Fruit fly (Drosophila melanogaster) Kc167 (cell line): ENCODE data around the gene PolD1.

Source experiments
- Myc ChIP-seq: fragments of >200 bp; optimal IDR thresholded peaks from 2 replicates; lab custom pipeline; 2017; ENCODE audit warnings: missing external identifiers
- Sin3A ChIP-seq: fragments of >200 bp; optimal IDR thresholded peaks from 2 replicates; lab custom pipeline; 2018; ENCODE audit warnings: missing external identifiers
- h ChIP-seq: fragments of >200 bp; optimal IDR thresholded peaks from 3 replicates; lab custom pipeline; 2018; ENCODE audit warnings: missing external identifiers
- insv ChIP-seq: fragments of >200 bp; optimal IDR thresholded peaks from 3 replicates; lab custom pipeline; 2018; ENCODE audit warnings: missing external identifiers
- psq ChIP-seq: fragments of >200 bp; optimal IDR thresholded peaks from 2 replicates; lab custom pipeline; 2017; ENCODE audit warnings: missing external identifiers
- ttk ChIP-seq: sonication (Bioruptor generic); optimal IDR thresholded peaks from 2 replicates; lab custom pipeline; 2017; ENCODE audit warnings: missing external identifiers

The PolD1 gene

DNA sequence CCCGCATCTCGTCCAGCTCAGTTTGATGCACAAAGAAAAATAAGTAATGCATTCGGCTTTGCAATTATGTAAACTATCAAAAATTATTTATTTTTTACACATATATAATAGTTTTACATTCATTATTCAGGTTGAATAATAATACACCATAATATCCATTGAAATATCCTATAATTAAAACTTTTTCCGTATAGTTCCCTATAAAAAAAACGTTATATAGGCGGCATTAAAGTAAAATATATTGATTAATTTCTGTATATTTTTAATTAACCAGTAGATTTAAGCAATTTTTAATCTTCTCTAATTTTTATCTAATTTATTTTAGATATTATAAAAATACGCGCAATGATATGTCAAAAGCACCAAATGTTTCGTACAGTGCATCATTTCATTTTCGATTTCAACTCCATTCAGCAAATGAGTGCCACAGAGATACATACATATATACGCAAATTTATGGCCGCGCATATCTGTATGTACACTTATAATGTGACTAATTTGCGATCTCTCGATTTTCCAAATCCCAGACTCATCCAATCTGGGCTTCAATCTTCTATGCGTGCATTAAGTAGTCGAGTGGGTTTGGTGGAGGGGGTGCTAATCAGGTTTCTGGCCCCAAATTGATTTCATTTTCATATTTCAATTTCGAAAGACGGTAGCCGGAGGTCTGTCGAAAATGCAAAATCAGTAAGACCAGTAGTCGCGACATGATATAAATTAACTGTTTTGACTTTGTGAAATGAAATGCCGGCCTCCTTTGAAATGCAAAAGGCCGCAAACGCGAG, 25.8 kb upstream of the PolD1 start:
- TF ChIP-seq psq (lab: Kevin White, UChicago) (no peak), ttk (lab: Kevin White, UChicago) (no peak), Sin3A (lab: Kevin White, UChicago) (no peak), insv (lab: Kevin White, UChicago) (no peak), Myc (no peak), h (lab: Kevin White, UChicago) (no peak)

DNA sequence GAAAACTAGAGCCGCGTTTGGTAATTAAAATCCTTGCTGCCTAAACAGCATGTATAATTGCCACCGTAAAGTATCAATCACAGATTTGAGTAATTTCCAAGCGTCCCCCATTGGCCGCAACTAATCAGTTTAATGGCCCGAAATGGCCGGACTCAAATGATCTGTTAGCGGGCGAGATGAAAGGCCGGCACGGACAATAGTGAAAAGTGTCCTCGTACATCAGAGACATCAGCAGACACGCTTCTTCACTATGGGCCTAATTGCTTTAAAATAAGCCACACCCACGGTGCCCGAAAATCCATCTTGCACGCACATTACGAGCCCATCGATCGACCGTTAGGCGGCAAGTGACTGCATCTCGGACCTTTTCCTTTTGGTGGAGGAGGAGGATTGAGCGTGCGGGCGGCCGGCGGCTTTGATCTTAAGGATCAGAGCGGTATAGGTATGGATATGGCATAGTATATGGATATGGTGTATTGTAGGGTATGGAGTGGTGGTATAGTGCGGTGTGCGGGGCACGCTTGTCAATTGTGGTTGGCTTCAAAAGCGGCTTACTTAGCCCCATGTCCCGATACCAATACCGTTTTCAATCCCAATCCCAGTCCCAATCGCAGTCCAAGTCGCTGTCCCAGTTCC, 24.8 kb upstream of the PolD1 start:
- TF ChIP-seq h (lab: Kevin White, UChicago), result no peak
- TF ChIP-seq psq (lab: Kevin White, UChicago), result no peak
- no peak for TF ChIP-seq Sin3A (lab: Kevin White, UChicago)
- no peak for TF ChIP-seq ttk (lab: Kevin White, UChicago)

dm6 chr3L:16011319-16012210, 23.9 kb upstream of the PolD1 start, which contains the start of gene mib1:
Gene mib1, minus strand, starts transcription at chr3L:16011812.
- TF ChIP-seq ttk (lab: Kevin White, UChicago) (no peak), h (lab: Kevin White, UChicago) (no peak)

DNA sequence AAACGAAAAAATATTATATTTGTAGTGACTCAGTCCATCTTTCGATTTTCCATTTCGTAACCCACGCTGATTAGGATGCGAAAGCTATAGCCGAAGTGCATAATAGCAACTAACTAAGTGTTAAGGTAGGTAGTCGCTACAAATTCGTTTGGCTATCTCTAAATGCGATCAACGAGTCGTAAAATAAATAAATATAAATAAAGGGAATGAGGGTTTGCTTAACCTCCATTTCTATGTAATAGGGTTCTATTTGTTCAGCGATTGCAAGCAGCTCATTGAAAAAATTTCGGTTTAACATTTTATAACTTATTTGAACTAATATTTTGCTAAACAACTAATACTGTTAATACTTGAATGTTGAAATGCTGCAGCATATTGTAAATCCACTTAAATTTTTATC, 22.6 kb upstream of the PolD1 start:
- no peak for TF ChIP-seq Sin3A (lab: Kevin White, UChicago)
- no peak for TF ChIP-seq psq (lab: Kevin White, UChicago)
- TF ChIP-seq insv (lab: Kevin White, UChicago), result no peak
- TF ChIP-seq Myc, result no peak
- no peak for TF ChIP-seq h (lab: Kevin White, UChicago)
- no peak for TF ChIP-seq ttk (lab: Kevin White, UChicago)

DNA sequence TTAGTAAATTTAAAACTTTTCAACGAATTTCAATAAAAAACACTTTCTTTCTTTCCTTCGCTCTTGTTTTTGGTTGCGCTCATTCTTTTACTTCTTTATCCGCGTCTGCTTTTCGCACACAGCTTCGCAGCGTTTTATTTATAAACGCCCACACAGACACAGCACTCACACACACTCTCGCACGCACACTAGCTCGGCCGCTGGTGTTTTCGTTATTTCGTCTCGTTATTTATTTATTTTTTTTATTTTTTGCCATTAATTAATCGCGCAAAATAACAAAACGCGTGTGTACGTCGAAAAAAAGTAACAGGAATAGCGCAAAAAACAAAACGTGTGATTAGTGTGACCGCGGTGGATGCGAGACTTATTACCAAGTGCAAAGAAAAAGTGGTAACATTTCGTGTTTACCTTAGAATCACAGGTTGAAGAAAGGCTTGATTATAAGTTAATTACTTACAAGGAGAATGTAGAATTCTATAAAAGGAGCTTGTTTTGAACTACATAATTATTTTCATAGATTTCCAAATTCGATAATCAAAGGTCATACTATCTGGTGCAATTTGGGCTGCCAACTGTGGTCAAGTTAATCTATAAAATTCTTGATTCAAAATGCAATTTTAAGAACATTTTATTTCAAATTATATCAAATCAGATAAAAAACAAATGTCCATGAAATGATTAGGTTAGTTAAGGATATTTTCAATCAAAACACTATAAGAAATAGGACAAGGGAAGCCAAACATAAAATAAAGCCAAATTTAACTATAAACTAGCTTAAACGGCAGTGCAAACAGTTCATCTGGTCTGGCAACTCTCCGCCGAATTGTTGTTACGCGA, 17.0 kb upstream of the PolD1 start, which contains the start of the genes hzg and mRpS31:
TSS of gene hzg (minus strand) at position 336 of the 837 bp plus-strand sequence.
TSS of gene mRpS31 (plus strand) at position 793 of the 837 bp plus-strand sequence.
- TF ChIP-seq Myc, result no peak
- TF ChIP-seq psq (lab: Kevin White, UChicago), result peak; percentile 14
- TF ChIP-seq ttk (lab: Kevin White, UChicago), result no peak
- TF ChIP-seq h (lab: Kevin White, UChicago), result no peak
- TF ChIP-seq insv (lab: Kevin White, UChicago), result no peak
- no peak for TF ChIP-seq Sin3A (lab: Kevin White, UChicago)

DNA sequence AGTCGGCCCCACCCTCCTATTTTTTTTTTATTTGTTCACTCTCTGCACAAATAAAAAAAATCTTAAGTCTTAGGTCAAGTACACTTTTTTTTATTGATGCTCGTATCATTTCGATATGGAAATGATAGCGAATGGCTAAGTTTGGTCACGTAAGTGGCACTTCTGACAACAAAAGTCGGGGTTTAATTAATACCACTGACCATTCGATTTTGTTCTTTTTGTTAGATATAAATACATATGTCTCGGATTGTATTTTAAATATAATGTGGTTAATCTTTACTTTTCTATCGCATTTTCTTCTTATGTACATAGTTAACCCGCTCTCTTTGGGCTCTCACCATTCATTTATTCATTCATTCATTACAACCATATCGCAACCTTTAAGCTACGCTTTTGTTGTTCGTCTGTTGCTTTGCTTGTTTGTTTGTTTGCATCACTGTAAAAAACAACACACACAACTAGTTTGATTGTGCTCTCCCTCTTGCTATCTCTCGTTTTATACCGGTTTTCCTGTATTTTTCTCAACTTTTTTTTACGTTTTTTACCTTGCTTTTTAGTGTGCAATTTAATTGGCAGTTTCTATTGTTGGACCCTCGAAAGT, 14.6 kb upstream of the PolD1 start:
- no peak for TF ChIP-seq psq (lab: Kevin White, UChicago)
- TF ChIP-seq ttk (lab: Kevin White, UChicago), result no peak
- TF ChIP-seq insv (lab: Kevin White, UChicago), result no peak
- no peak for TF ChIP-seq Sin3A (lab: Kevin White, UChicago)
- no peak for TF ChIP-seq Myc
- TF ChIP-seq h (lab: Kevin White, UChicago), result no peak

DNA sequence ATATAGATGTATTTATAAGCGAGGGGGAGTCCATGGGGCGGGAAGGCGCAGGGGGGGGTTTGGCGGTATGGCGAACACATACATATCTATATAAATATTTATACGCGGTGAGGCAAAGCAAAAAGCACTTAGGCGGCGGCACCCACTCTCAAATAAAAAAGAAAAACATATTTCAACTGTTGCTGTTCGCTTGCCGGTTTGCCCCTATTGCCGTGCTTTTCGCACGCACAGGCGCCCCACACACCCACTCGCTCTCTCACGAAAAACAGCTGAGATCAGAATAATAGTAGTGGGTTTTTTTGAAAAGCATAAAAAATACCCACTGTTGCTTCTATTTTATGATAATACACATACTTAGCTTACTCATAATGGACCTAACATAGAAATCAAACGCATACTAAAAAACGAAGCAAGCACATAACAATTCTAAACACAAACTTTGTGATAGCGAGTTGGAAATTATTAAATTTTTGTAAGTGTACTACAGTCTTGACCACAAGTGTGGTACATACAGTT, 13.6 kb upstream of the PolD1 start:
- TF ChIP-seq Myc, result no peak
- TF ChIP-seq h (lab: Kevin White, UChicago), result no peak
- no peak for TF ChIP-seq psq (lab: Kevin White, UChicago)
- no peak for TF ChIP-seq insv (lab: Kevin White, UChicago)
- TF ChIP-seq Sin3A (lab: Kevin White, UChicago), result no peak
- TF ChIP-seq ttk (lab: Kevin White, UChicago), result no peak

- TF ChIP-seq insv (lab: Kevin White, UChicago), result no peak
These were observed 11.9 kb upstream of the PolD1 start for dm6 chr3L:15999358-16000005.

dm6 chr3L:15998217-15998616, 10.6 kb upstream of the PolD1 start:
- no peak for TF ChIP-seq ttk (lab: Kevin White, UChicago)
- TF ChIP-seq insv (lab: Kevin White, UChicago), result no peak
- TF ChIP-seq Myc, result no peak
- no peak for TF ChIP-seq Sin3A (lab: Kevin White, UChicago)
- TF ChIP-seq h (lab: Kevin White, UChicago), result no peak
- no peak for TF ChIP-seq psq (lab: Kevin White, UChicago)

DNA sequence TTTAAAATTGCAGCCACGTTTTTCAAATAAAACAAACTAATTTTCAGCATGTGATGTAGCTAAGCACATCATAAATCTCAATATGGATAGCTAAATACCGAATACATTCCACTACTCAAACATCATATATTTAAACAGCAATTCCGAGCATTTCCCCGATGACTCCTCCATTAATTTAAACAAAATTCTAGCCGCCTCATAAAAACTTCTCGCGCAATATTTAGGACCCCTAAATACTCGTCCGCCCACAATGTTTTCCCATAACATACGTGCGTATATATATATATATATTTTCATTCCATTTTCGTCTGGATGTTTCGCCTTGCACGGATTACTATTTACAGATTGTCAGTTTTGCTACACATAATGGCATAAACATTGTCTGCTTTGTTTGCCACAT, 8.4 kb upstream of the PolD1 start:
- TF ChIP-seq ttk (lab: Kevin White, UChicago) (no peak), psq (lab: Kevin White, UChicago) (no peak), h (lab: Kevin White, UChicago) (no peak), insv (lab: Kevin White, UChicago) (no peak), Sin3A (lab: Kevin White, UChicago) (no peak), Myc (no peak)
